Worm (Caenorhabditis elegans) whole organism, early embryonic: ENCODE measurements around the gene ZK896.4.

Source experiments
- B0310.2 ChIP-seq: sonication (generic microtip); optimal IDR thresholded peaks from 2 replicates; lab custom pipeline; 2016; ENCODE audit warnings: mild to moderate bottlenecking, missing genetic modification characterization, missing compliant biosample characterization
- F13C5.2 ChIP-seq: sonication (generic microtip); optimal IDR thresholded peaks from 2 replicates; lab custom pipeline; 2017; ENCODE audit warnings: mild to moderate bottlenecking, missing genetic modification characterization, inconsistent platforms, missing compliant biosample characterization
- aly-1 ChIP-seq: sonication (generic microtip); optimal IDR thresholded peaks from 2 replicates; lab custom pipeline; 2016; ENCODE audit warnings: missing genetic modification characterization, missing compliant biosample characterization
- ama-1 ChIP-seq: fragments of 150-350 bp; optimal IDR thresholded peaks from 2 replicates; lab custom pipeline; 2014
- ceh-13 ChIP-seq: fragments of 200-800 bp; sonication (Bioruptor generic); optimal IDR thresholded peaks from 2 replicates; lab custom pipeline; 2018; ENCODE audit warnings: mild to moderate bottlenecking, missing genetic modification characterization, missing compliant biosample characterization
- ceh-36 ChIP-seq: sonication (generic microtip); optimal IDR thresholded peaks from 2 replicates; lab custom pipeline; 2016; ENCODE audit warnings: missing genetic modification characterization, inconsistent platforms, missing compliant biosample characterization
- ets-7 ChIP-seq: sonication (generic microtip); optimal IDR thresholded peaks from 2 replicates; lab custom pipeline; 2016; ENCODE audit warnings: missing genotype, missing genetic modification characterization, missing compliant biosample characterization
- flt-1 ChIP-seq: fragments of 200-800 bp; sonication (Bioruptor generic); IDR thresholded peaks from 2 replicates; pipeline ENCODE4 v1.3.6; 2022; ENCODE audit warnings: missing genetic modification characterization, missing compliant biosample characterization
- hmbx-1 ChIP-seq: sonication (generic microtip); optimal IDR thresholded peaks from 2 replicates; lab custom pipeline; 2016; ENCODE audit warnings: mild to moderate bottlenecking, missing genetic modification characterization, missing compliant biosample characterization
- hmg-4 ChIP-seq: fragments of 200-800 bp; sonication (Bioruptor generic); optimal IDR thresholded peaks from 2 replicates; lab custom pipeline; 2018; ENCODE audit warnings: mild to moderate bottlenecking, missing genetic modification characterization, missing compliant biosample characterization
- hnd-1 ChIP-seq: sonication (generic microtip); optimal IDR thresholded peaks from 2 replicates; lab custom pipeline; 2016; ENCODE audit warnings: missing genetic modification characterization, missing compliant biosample characterization
- pes-1 ChIP-seq: fragments of 200-800 bp; sonication (Bioruptor generic); IDR thresholded peaks from 2 replicates; pipeline ENCODE4 v1.3.6; 2022; ENCODE audit warnings: missing genetic modification reagents, missing genetic modification characterization, missing compliant biosample characterization
- scrt-1 ChIP-seq: fragments of 200-800 bp; sonication (Bioruptor generic); IDR thresholded peaks from 2 replicates; pipeline ENCODE4 v1.3.6; 2022; ENCODE audit warnings: missing genetic modification characterization, missing compliant biosample characterization
- sea-1 ChIP-seq: fragments of 200-800 bp; sonication (Bioruptor generic); conservative IDR thresholded peaks from 2 replicates; pipeline ENCODE4 v1.3.6; 2022; ENCODE audit warnings: missing genetic modification characterization, missing compliant biosample characterization
- tbx-11 ChIP-seq: fragments of 200-800 bp; sonication (Bioruptor generic); IDR thresholded peaks from 2 replicates; pipeline ENCODE4 v1.3.6; 2022; ENCODE audit warnings: missing genetic modification characterization, missing compliant biosample characterization
- tbx-37 ChIP-seq: fragments of 200-800 bp; sonication (Bioruptor generic); conservative IDR thresholded peaks from 2 replicates; pipeline ENCODE4 v1.3.6; 2022; ENCODE audit warnings: missing genetic modification reagents, missing genetic modification characterization, missing compliant biosample characterization
- tra-4 ChIP-seq: sonication (generic microtip); optimal IDR thresholded peaks from 2 replicates; lab custom pipeline; 2017; ENCODE audit warnings: missing genetic modification characterization, missing compliant biosample characterization

The ZK896.4 gene

DNA sequence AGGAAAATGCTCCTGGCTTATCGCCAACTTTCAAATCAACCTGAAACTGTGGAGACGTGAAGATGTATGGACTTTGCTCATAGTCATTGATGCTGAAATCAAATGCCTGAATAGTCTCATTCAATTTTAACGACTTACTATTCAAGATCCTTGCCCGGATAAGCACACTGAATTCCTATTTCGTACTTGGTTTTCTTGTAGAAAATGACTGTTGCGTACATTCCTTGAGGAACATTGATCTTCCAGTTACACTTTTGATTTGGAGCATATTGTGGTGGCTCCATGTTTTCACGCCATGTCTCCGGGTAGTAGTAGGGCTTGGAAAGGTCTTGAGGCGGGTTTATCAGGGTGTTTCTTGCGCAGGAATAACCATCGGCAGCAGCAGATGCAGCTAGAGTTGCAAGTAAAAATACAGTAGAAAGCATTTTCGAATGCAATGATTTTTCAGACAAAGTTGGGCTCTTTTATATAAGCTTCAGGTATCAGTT, 31.5 kb upstream of the ZK896.4 start, which contains the start of gene irg-6:
irg-6 (minus strand) TSS at position 438 of the 488 bp plus-strand sequence.
- TF ChIP-seq pes-1 (no peak), sea-1 (GFP tag; lab: Robert Waterston, UW) (no peak), ets-7 (no peak), hmbx-1 (tag; lab: Kevin White, UChicago) (no peak)

ce11 chrIV:12911990-12912389, 28.9 kb upstream of the ZK896.4 start, which contains the start of gene K08D8.5:
TSS of gene K08D8.5 (minus strand) at chrIV:12912129.
- no peak for TF ChIP-seq ceh-13 (GFP tag; lab: Kevin White, UChicago)

DNA sequence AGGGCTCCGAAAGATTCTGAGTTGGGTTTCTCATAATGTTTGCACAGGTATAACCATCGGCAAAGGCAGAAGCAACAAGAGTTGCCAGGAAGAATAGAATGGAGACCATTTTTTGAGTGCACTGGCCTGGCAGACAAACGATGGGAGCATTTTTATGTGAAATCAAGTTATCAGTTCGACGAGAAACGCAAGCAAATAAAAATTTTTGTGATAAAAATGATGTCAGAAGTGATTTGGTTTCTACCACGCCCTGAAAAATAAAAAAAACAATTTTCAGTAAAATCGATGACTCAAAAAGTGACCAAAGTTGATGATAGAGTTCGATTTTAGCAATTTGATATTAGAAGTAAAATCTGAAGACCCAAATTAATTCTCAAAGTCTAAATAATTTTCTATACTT, 26.8 kb upstream of the ZK896.4 start, which contains the start of gene K08D8.4:
K08D8.4 (minus strand) TSS at position 128 of the 400 bp plus-strand sequence.
- TF ChIP-seq flt-1 (GFP tag; lab: Robert Waterston, UW) (no peak), hmbx-1 (tag; lab: Kevin White, UChicago) (no peak), B0310.2 (no peak), ets-7 (no peak), F13C5.2 (no peak), ama-1 (lab: Kevin White, UChicago) (no peak), tbx-11 (no peak), ceh-13 (GFP tag; lab: Kevin White, UChicago) (no peak), sea-1 (GFP tag; lab: Robert Waterston, UW) (no peak), tra-4 (tag; lab: Kevin White, UChicago) (no peak), ceh-36 (tag; lab: Kevin White, UChicago) (no peak), hnd-1 (no peak), aly-1 (no peak), hmg-4 (GFP tag; lab: Kevin White, UChicago) (no peak), pes-1 (no peak), scrt-1 (GFP tag; lab: Robert Waterston, UW) (no peak), tbx-37 (GFP tag; lab: Robert Waterston, UW) (no peak)

DNA sequence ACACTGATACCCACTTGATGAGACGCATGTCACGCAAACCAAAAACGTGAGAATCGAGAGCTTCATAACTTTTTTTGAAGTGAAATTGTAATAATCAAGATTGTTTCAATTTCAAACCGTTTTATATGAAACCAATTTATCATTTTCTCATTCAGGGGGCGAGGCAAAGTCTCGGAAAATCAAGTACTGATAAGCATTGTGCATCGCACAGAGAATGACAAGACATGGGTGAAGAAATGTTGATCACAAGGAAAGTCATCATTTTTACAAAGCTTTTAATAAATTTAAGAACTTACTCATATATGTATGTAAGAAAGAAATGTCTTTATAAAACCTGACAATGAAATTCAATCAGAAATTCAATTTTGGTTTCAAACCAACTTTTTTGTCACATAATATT, 23.4 kb upstream of the ZK896.4 start, which contains the start of gene K08D8.3:
K08D8.3 (minus strand) TSS at position 131 of the 400 bp plus-strand sequence.
- no peak for TF ChIP-seq B0310.2
- no peak for TF ChIP-seq ets-7
- TF ChIP-seq aly-1, result no peak
- no peak for TF ChIP-seq tra-4 (tag; lab: Kevin White, UChicago)
- no peak for TF ChIP-seq tbx-37 (GFP tag; lab: Robert Waterston, UW)
- TF ChIP-seq ceh-36 (tag; lab: Kevin White, UChicago), result no peak
- TF ChIP-seq hnd-1, result no peak
- TF ChIP-seq pes-1, result no peak
- TF ChIP-seq ceh-13 (GFP tag; lab: Kevin White, UChicago), result no peak
- TF ChIP-seq hmbx-1 (tag; lab: Kevin White, UChicago), result no peak
- no peak for TF ChIP-seq F13C5.2
- TF ChIP-seq sea-1 (GFP tag; lab: Robert Waterston, UW), result no peak
- TF ChIP-seq scrt-1 (GFP tag; lab: Robert Waterston, UW), result no peak
- no peak for TF ChIP-seq ama-1 (lab: Kevin White, UChicago)

DNA sequence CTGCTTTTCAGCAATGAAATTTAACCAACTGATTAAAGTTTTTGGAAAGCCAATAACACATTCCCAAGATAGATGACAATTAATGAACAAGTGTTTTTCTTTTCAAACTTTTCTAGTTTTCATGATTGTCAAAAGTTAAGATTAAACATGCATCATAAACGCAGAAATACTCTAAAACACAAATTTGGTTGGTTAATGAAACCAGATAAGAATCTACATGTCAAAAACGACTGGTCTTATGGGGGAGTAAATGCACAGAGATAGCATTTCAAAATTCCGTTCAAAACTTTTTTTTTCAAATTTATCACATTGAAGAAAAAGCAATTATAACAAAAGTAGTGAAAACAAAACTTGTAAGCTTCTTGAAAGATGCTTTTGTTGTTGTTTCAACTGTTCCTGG, 20.6 kb upstream of the ZK896.4 start:
- TF ChIP-seq flt-1 (GFP tag; lab: Robert Waterston, UW) (no peak), ama-1 (lab: Kevin White, UChicago) (no peak), F13C5.2 (no peak), aly-1 (no peak), sea-1 (GFP tag; lab: Robert Waterston, UW) (no peak), hmbx-1 (tag; lab: Kevin White, UChicago) (no peak), hmg-4 (GFP tag; lab: Kevin White, UChicago) (no peak), pes-1 (no peak), ets-7 (no peak), ceh-36 (tag; lab: Kevin White, UChicago) (no peak), tbx-11 (no peak), hnd-1 (no peak)

ce11 chrIV:12902430-12903110, 19.5 kb upstream of the ZK896.4 start, which contains the start of gene K08D8.2:
TSS of gene K08D8.2 (plus strand) at chrIV:12903060.
- TF ChIP-seq B0310.2, result no peak
- no peak for TF ChIP-seq ceh-36 (tag; lab: Kevin White, UChicago)
- no peak for TF ChIP-seq hmg-4 (GFP tag; lab: Kevin White, UChicago)
- TF ChIP-seq ets-7, result no peak
- TF ChIP-seq pes-1, result no peak
- TF ChIP-seq scrt-1 (GFP tag; lab: Robert Waterston, UW), result no peak
- TF ChIP-seq F13C5.2, result no peak
- no peak for TF ChIP-seq hnd-1
- no peak for TF ChIP-seq sea-1 (GFP tag; lab: Robert Waterston, UW)

ce11 chrIV:12901602-12902001, 18.5 kb upstream of the ZK896.4 start:
- no peak for TF ChIP-seq ets-7

ce11 chrIV:12900267-12900666, 17.2 kb upstream of the ZK896.4 start, which contains the start of gene K08D8.10:
TSS of gene K08D8.10 (plus strand) at chrIV:12900567.
- TF ChIP-seq hnd-1 (no peak), hmbx-1 (tag; lab: Kevin White, UChicago) (no peak), tra-4 (tag; lab: Kevin White, UChicago) (no peak)

DNA sequence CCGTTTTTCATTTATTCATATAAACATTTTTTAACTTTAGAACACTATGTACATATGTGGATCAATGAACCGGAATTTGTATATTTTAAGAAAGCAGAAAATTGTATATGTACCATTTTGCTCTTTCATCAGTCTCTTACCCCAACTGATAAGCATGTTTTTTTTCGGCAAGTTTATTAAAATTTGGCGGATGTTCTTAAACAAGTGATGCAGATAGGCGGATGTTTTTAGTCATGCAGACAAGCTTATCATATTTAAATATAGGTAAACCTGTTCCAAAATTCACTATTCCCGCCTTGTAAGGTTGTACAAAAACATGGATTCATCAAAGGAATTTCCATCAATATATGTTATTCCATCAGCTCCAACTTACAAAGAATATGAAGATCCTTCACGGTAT, 16.3 kb upstream of the ZK896.4 start, which contains the start of gene K08D8.9:
K08D8.9 (plus strand) TSS at position 301 of the 400 bp plus-strand sequence.
- TF ChIP-seq ceh-13 (GFP tag; lab: Kevin White, UChicago), result no peak
- TF ChIP-seq sea-1 (GFP tag; lab: Robert Waterston, UW), result no peak
